Fruit fly (Drosophila melanogaster) whole organism, embryonic: Measurements from ENCODE around the gene Grip91.

ENCODE experiments used
- Atf3 ChIP-seq: fragments of 200-800 bp; sonication (Bioruptor generic); optimal IDR thresholded peaks from 3 replicates; lab custom pipeline; 2016; ENCODE audit warnings: missing biosample characterization, missing genetic modification characterization
- B-H2 ChIP-seq: fragments of 200-800 bp; sonication (Bioruptor generic); optimal IDR thresholded peaks from 2 replicates; lab custom pipeline; 2018; ENCODE audit warnings: missing biosample characterization, mild to moderate bottlenecking, missing genetic modification characterization
- CG10147 ChIP-seq: fragments of 200-800 bp; sonication (Bioruptor generic); optimal IDR thresholded peaks from 2 replicates; lab custom pipeline; 2019; ENCODE audit warnings: missing biosample characterization, mild to moderate bottlenecking, missing genetic modification characterization, moderate library complexity
- CG10979 ChIP-seq: fragments of 200-800 bp; sonication (Bioruptor generic); optimal IDR thresholded peaks from 2 replicates; lab custom pipeline; 2018; ENCODE audit warnings: missing biosample characterization, mild to moderate bottlenecking, missing genetic modification characterization, moderate library complexity
- CG11085 ChIP-seq: fragments of 200-800 bp; sonication (Bioruptor generic); IDR thresholded peaks from 2 replicates; pipeline ENCODE4 v1.3.6; 2022; ENCODE audit warnings: missing biosample characterization, missing genetic modification characterization
- CG11696 ChIP-seq: fragments of 200-800 bp; sonication (Bioruptor generic); IDR thresholded peaks from 2 replicates; pipeline ENCODE4 v1.3.6; 2022; ENCODE audit warnings: missing biosample characterization, missing genetic modification characterization
- CG12391 ChIP-seq: fragments of 200-800 bp; sonication (Bioruptor generic); optimal IDR thresholded peaks from 3 replicates; lab custom pipeline; 2018; ENCODE audit warnings: missing biosample characterization, mild to moderate bottlenecking, missing genetic modification characterization, moderate library complexity
- CG13123 ChIP-seq: fragments of 200-800 bp; sonication (Bioruptor generic); optimal IDR thresholded peaks from 2 replicates; lab custom pipeline; 2016; ENCODE audit warnings: missing biosample characterization, missing genetic modification characterization
- CG13894 ChIP-seq: fragments of 200-800 bp; sonication (Bioruptor generic); optimal IDR thresholded peaks from 3 replicates; lab custom pipeline; 2018; ENCODE audit warnings: missing biosample characterization, mild to moderate bottlenecking, missing genetic modification characterization, moderate library complexity
- CG14860 ChIP-seq: fragments of 200-800 bp; sonication (Bioruptor generic); IDR thresholded peaks from 3 replicates; pipeline ENCODE4 v1.3.6; 2022; ENCODE audit warnings: missing biosample characterization, missing genetic modification characterization; ENCODE audit not compliant: partially characterized antibody
- CG17829 ChIP-seq: fragments of 200-800 bp; optimal IDR thresholded peaks from 2 replicates; lab custom pipeline; 2019; ENCODE audit warnings: missing biosample characterization, mild to moderate bottlenecking, missing genetic modification characterization, moderate library complexity
- CG1792 ChIP-seq: fragments of 200-800 bp; sonication (Bioruptor generic); optimal IDR thresholded peaks from 2 replicates; lab custom pipeline; 2016; ENCODE audit warnings: missing biosample characterization, missing genetic modification characterization
- CG2129 ChIP-seq: fragments of 200-800 bp; sonication (Bioruptor generic); IDR thresholded peaks from 2 replicates; pipeline ENCODE4 v1.3.6; 2022; ENCODE audit warnings: missing biosample characterization, missing genetic modification characterization; ENCODE audit not compliant: partially characterized antibody
- CG2202 ChIP-seq: fragments of 200-800 bp; sonication (Bioruptor generic); optimal IDR thresholded peaks from 2 replicates; lab custom pipeline; 2018; ENCODE audit warnings: missing biosample characterization, mild to moderate bottlenecking, missing genetic modification characterization
- CG2875 ChIP-seq: fragments of 200-800 bp; sonication (Bioruptor generic); optimal IDR thresholded peaks from 2 replicates; lab custom pipeline; 2017; ENCODE audit warnings: missing biosample characterization, mild to moderate bottlenecking, missing genetic modification characterization, missing genetic modification reagents
- CG31388 ChIP-seq: fragments of 200-800 bp; sonication (Bioruptor generic); optimal IDR thresholded peaks from 2 replicates; lab custom pipeline; 2016; ENCODE audit warnings: missing biosample characterization, missing genetic modification characterization
- CG32772 ChIP-seq: fragments of 200-800 bp; sonication (Bioruptor generic); IDR thresholded peaks from 2 replicates; pipeline ENCODE4 v1.3.6; 2022; ENCODE audit warnings: missing biosample characterization, missing genetic modification characterization
- CG3281 ChIP-seq: fragments of 200-800 bp; sonication (Bioruptor generic); optimal IDR thresholded peaks from 3 replicates; lab custom pipeline; 2017; ENCODE audit warnings: missing biosample characterization, mild to moderate bottlenecking, missing genetic modification characterization
- CG34376 ChIP-seq: fragments of 200-800 bp; sonication (Bioruptor generic); optimal IDR thresholded peaks from 2 replicates; lab custom pipeline; 2018; ENCODE audit warnings: missing biosample characterization, mild to moderate bottlenecking, missing genetic modification characterization
- CG4282 ChIP-seq: fragments of 200-800 bp; sonication (Bioruptor generic); optimal IDR thresholded peaks from 2 replicates; lab custom pipeline; 2016; ENCODE audit warnings: missing biosample characterization, missing genetic modification characterization
- CG8290 ChIP-seq, 3 experiments: fragments of 200-800 bp; sonication (Bioruptor generic); optimal IDR thresholded peaks; 2 replicates each; lab custom pipeline; 2016 to 2019; ENCODE audit warnings: missing biosample characterization in 3 of 3, missing genetic modification characterization in 3 of 3, mild to moderate bottlenecking in 2 of 3, moderate library complexity in 1 of 3
- CG8765 ChIP-seq: fragments of 200-800 bp; sonication (Bioruptor generic); IDR thresholded peaks from 2 replicates; pipeline ENCODE4 v1.3.6; 2022; ENCODE audit warnings: missing biosample characterization, missing genetic modification characterization
- CG8944 ChIP-seq: fragments of 200-800 bp; sonication (Bioruptor generic); optimal IDR thresholded peaks from 3 replicates; lab custom pipeline; 2016; ENCODE audit warnings: missing biosample characterization, missing genetic modification characterization
- CG9609 ChIP-seq: fragments of 200-800 bp; sonication (Bioruptor generic); optimal IDR thresholded peaks from 3 replicates; lab custom pipeline; 2016; ENCODE audit warnings: missing biosample characterization, missing genetic modification characterization
- CG9797 ChIP-seq: fragments of 200-800 bp; sonication (Bioruptor generic); optimal IDR thresholded peaks from 3 replicates; lab custom pipeline; 2018; ENCODE audit warnings: missing biosample characterization, mild to moderate bottlenecking, missing genetic modification characterization
- CG9876 ChIP-seq: fragments of 200-800 bp; sonication (Bioruptor generic); optimal IDR thresholded peaks from 2 replicates; lab custom pipeline; 2016; ENCODE audit warnings: missing biosample characterization, missing genetic modification characterization
- Camta ChIP-seq: fragments of 200-800 bp; sonication (Bioruptor generic); optimal IDR thresholded peaks from 2 replicates; lab custom pipeline; 2016; ENCODE audit warnings: missing biosample characterization, missing genetic modification characterization
- CoRest ChIP-seq: fragments of 200-800 bp; sonication (Bioruptor generic); optimal IDR thresholded peaks from 3 replicates; lab custom pipeline; 2018; ENCODE audit warnings: missing biosample characterization, mild to moderate bottlenecking, missing genetic modification characterization, moderate library complexity
- D19A ChIP-seq: fragments of 200-800 bp; optimal IDR thresholded peaks from 3 replicates; lab custom pipeline; 2019; ENCODE audit warnings: missing biosample characterization, mild to moderate bottlenecking, missing genetic modification characterization, moderate library complexity
- H15 ChIP-seq: fragments of 200-800 bp; sonication (Bioruptor generic); IDR thresholded peaks from 3 replicates; pipeline ENCODE4 v1.3.6; 2022; ENCODE audit warnings: missing biosample characterization, missing genetic modification characterization
- Hmr ChIP-seq: fragments of 200-800 bp; sonication (Bioruptor generic); optimal IDR thresholded peaks from 3 replicates; lab custom pipeline; 2017; ENCODE audit warnings: mild to moderate bottlenecking, missing biosample characterization, missing genetic modification reagents, missing genetic modification characterization
- Hr78 ChIP-seq, 2 experiments: fragments of 200-800 bp in 1 of 2; fragments of >200 bp in 1 of 2; sonication (Bioruptor generic) in 1 of 2; optimal IDR thresholded peaks; 2 replicates each; lab custom pipeline; 2017 to 2019; ENCODE audit warnings: missing biosample characterization in 2 of 2, missing genetic modification characterization in 2 of 2, mild to moderate bottlenecking in 1 of 2, moderate library complexity in 1 of 2
- Myb ChIP-seq: fragments of 200-800 bp; sonication (Bioruptor generic); optimal IDR thresholded peaks from 2 replicates; lab custom pipeline; 2016; ENCODE audit warnings: missing biosample characterization, missing genetic modification characterization
- NC2β ChIP-seq: fragments of 200-800 bp; sonication (Bioruptor generic); optimal IDR thresholded peaks from 2 replicates; lab custom pipeline; 2016; ENCODE audit warnings: missing biosample characterization, missing genetic modification characterization
- NFAT ChIP-seq: fragments of 200-800 bp; sonication (Bioruptor generic); IDR thresholded peaks from 2 replicates; pipeline ENCODE4 v1.3.6; 2022; ENCODE audit warnings: missing biosample characterization, missing genetic modification characterization
- ab ChIP-seq: fragments of 200-800 bp; sonication (Bioruptor generic); optimal IDR thresholded peaks from 2 replicates; lab custom pipeline; 2016; ENCODE audit warnings: missing biosample characterization, missing genetic modification characterization
- aop ChIP-seq: fragments of 200-800 bp; sonication (Bioruptor generic); IDR thresholded peaks from 2 replicates; pipeline ENCODE4 v1.3.6; 2022; ENCODE audit warnings: missing biosample characterization, missing genetic modification characterization
- bigmax ChIP-seq: fragments of 200-800 bp; sonication (Bioruptor generic); optimal IDR thresholded peaks from 2 replicates; lab custom pipeline; 2018; ENCODE audit warnings: missing biosample characterization, mild to moderate bottlenecking, missing genetic modification characterization
- caup ChIP-seq: fragments of 200-800 bp; sonication (Bioruptor generic); optimal IDR thresholded peaks from 3 replicates; lab custom pipeline; 2017; ENCODE audit warnings: missing biosample characterization, mild to moderate bottlenecking, missing genetic modification characterization, moderate library complexity; ENCODE audit not compliant: severe bottlenecking
- corto ChIP-seq: fragments of 200-800 bp; sonication (Bioruptor generic); optimal IDR thresholded peaks from 2 replicates; lab custom pipeline; 2016; ENCODE audit warnings: missing biosample characterization, mild to moderate bottlenecking, missing genetic modification characterization, moderate library complexity
- fru ChIP-seq: fragments of >200 bp; optimal IDR thresholded peaks from 2 replicates; lab custom pipeline; 2017
- gsb ChIP-seq: fragments of 200-800 bp; sonication (Bioruptor generic); IDR thresholded peaks from 2 replicates; pipeline ENCODE4 v1.3.6; 2022; ENCODE audit warnings: missing biosample characterization, missing genetic modification characterization
- oc ChIP-seq: fragments of 200-800 bp; sonication (Bioruptor generic); optimal IDR thresholded peaks from 2 replicates; lab custom pipeline; 2018; ENCODE audit warnings: missing biosample characterization, mild to moderate bottlenecking, missing genetic modification characterization, moderate library complexity
- sr ChIP-seq: fragments of 200-800 bp; sonication (Bioruptor generic); IDR thresholded peaks from 3 replicates; pipeline ENCODE4 v1.3.6; 2022; ENCODE audit warnings: missing biosample characterization, missing genetic modification characterization
- trem ChIP-seq: fragments of 200-800 bp; optimal IDR thresholded peaks from 3 replicates; lab custom pipeline; 2019; ENCODE audit warnings: missing biosample characterization, mild to moderate bottlenecking, missing genetic modification characterization, moderate library complexity
- vfl ChIP-seq: fragments of 200-800 bp; sonication (Bioruptor generic); optimal IDR thresholded peaks from 2 replicates; lab custom pipeline; 2016; ENCODE audit warnings: missing biosample characterization, missing genetic modification characterization
- zfh1 ChIP-seq: fragments of 200-800 bp; sonication (Bioruptor generic); IDR thresholded peaks from 3 replicates; pipeline ENCODE4 v1.3.6; 2022; ENCODE audit warnings: missing biosample characterization, missing genetic modification characterization

Gene Grip91

DNA sequence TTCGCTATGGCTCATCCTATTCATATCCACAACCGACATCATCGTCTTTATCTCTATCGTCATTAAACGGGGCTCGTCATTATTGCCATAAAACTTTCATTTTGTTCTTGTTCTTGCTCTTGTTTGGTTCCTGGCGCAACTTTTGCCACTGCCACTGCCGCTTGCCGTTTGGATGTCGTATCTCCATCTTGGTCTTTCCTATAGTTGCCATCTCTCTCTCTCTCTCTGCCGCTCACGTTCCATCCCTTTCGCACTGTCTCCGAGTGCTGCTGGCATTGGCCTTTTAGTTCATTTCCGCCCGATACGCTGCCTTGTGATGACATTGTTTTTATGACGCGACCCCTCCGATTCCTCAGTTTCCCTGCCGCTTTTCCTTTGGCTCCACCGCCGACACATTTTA, 48.0 kb upstream of the Grip91 start (continued):
- TF ChIP-seq CG8944 (GFP tag; lab: Kevin White, UChicago) (no peak), CG13894 (peak; percentile 79), ab (GFP tag; lab: Kevin White, UChicago) (no peak)

DNA sequence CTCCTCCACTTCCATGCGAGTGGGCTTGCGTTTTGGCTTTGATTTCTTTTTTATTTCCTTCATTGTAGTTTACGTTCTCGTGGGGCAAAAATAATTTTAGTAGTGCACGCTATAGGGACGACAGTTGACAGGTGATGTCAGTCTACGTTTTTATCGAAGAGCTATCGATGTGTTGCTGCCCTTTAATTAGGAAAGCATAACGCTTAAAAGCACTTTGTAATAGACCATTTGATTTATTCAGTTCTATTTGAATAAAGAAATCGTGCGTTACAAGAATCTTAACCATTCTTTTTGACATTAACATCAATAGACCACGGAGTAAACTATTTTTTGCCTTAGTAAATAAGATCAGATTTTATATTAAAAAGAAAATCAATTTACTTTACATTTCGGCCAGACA, 46.5 kb upstream of the Grip91 start, which contains the start of gene CG10993:
TSS of gene CG10993 (minus strand) at position 101 of the 400 bp plus-strand sequence.
- TF ChIP-seq CG11085 (GFP tag; lab: Robert Waterston, UW) (no peak), CG8765 (no peak), bigmax (GFP tag; lab: Kevin White, UChicago) (no peak), D19A (tag; lab: Kevin White, UChicago) (no peak), trem (tag; lab: Kevin White, UChicago) (no peak)

DNA sequence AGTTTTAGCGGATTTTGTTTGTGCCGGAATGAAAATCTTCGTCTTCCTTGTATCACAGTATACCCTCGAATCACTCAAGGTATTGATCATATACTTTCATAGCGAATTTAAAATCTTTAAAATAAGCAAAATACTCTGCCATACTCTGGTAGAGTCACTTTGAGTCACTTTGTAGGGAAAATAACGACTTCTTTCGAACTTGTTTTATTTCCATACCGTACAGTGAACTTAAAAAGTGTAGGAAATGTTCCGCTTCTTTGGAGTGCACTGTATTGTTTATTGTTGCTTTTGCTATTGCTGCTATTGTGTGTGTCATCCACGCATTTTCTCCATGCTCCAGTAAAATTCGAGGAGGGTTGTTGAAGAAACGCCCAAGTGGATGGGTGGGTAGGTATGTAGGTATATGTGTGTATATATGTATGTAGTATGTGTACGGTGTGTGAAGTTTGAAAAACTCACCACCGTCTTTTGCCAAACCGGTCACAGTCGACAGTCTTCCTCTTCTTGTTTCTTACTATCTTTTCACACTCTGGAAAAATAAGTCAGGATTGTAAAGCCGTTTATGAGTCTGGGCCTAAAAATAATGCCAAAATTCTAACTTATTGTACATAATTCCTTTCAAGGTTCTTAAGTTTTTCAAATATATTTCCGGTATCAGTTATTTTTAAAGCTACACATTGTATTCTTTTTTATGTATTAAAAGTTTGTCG, 44.6 kb upstream of the Grip91 start:
- TF ChIP-seq Camta, result no peak
- TF ChIP-seq CG9876 (GFP tag; lab: Kevin White, UChicago), result no peak
- TF ChIP-seq Myb (GFP tag; lab: Kevin White, UChicago), result no peak
- TF ChIP-seq CG9609 (GFP tag; lab: Kevin White, UChicago), result no peak
- peak; percentile 39 for TF ChIP-seq CG12391
- TF ChIP-seq CG14860 (GFP tag; lab: Robert Waterston, UW), result no peak
- TF ChIP-seq CG8290 (GFP tag; optimal IDR thresholded peaks at IDR 0.05; lab: Kevin White, UChicago), result no peak
- peak in 1 of 2 experiments; percentile 39 for TF ChIP-seq CG8290 (tag; optimal IDR thresholded peaks at IDR 0.05; lab: Kevin White, UChicago)
- TF ChIP-seq CG32772 (GFP tag; lab: Robert Waterston, UW), result no peak
- TF ChIP-seq CG10979 (tag; lab: Kevin White, UChicago), result peak; percentile 36
- no peak for TF ChIP-seq CG13123 (GFP tag; lab: Kevin White, UChicago)
- TF ChIP-seq Hmr, result peak; percentile 53
- no peak for TF ChIP-seq CG4282 (GFP tag; lab: Kevin White, UChicago)
- TF ChIP-seq CG9797, result no peak
- peak; percentile 14 for TF ChIP-seq caup (GFP tag; lab: Kevin White, UChicago)
- no peak for TF ChIP-seq CG34376 (GFP tag; lab: Kevin White, UChicago)
- TF ChIP-seq CG2875, result no peak
- no peak for TF ChIP-seq CG17829
- no peak for TF ChIP-seq H15 (GFP tag; lab: Robert Waterston, UW)
- TF ChIP-seq CG3281 (GFP tag; lab: Kevin White, UChicago), result peak; percentile 21
- TF ChIP-seq CoRest (tag; lab: Kevin White, UChicago), result peak; percentile 15
- no peak for TF ChIP-seq CG2129
- TF ChIP-seq zfh1 (GFP tag; lab: Robert Waterston, UW), result no peak
- no peak for TF ChIP-seq gsb (GFP tag; lab: Robert Waterston, UW)
- TF ChIP-seq aop (GFP tag; lab: Robert Waterston, UW), result no peak
- no peak for TF ChIP-seq NFAT (GFP tag; lab: Robert Waterston, UW)
- TF ChIP-seq corto (GFP tag; lab: Kevin White, UChicago), result no peak
- no peak for TF ChIP-seq vfl (GFP tag; lab: Kevin White, UChicago)
- TF ChIP-seq sr (GFP tag; lab: Robert Waterston, UW), result no peak
- TF ChIP-seq B-H2 (GFP tag; lab: Kevin White, UChicago), result no peak
- no peak for TF ChIP-seq fru (lab: Kevin White, UChicago)
- no peak for TF ChIP-seq CG31388 (GFP tag; lab: Kevin White, UChicago)
- no peak for TF ChIP-seq Atf3
- peak; percentile 17 for TF ChIP-seq CG10147 (GFP tag; lab: Kevin White, UChicago)
- TF ChIP-seq CG11696 (GFP tag; lab: Robert Waterston, UW), result no peak
- no peak for TF ChIP-seq Hr78 (GFP tag; optimal IDR thresholded peaks at IDR 0.05; lab: Kevin White, UChicago)
- no peak for TF ChIP-seq CG1792 (GFP tag; lab: Kevin White, UChicago)
- TF ChIP-seq NC2β (GFP tag; lab: Kevin White, UChicago), result no peak
- no peak for TF ChIP-seq CG2202 (tag; lab: Kevin White, UChicago)
- no peak for TF ChIP-seq oc (tag; lab: Kevin White, UChicago)
